Fruit fly (Drosophila melanogaster): ENCODE data around the gene Dad.

The Dad gene

DNA sequence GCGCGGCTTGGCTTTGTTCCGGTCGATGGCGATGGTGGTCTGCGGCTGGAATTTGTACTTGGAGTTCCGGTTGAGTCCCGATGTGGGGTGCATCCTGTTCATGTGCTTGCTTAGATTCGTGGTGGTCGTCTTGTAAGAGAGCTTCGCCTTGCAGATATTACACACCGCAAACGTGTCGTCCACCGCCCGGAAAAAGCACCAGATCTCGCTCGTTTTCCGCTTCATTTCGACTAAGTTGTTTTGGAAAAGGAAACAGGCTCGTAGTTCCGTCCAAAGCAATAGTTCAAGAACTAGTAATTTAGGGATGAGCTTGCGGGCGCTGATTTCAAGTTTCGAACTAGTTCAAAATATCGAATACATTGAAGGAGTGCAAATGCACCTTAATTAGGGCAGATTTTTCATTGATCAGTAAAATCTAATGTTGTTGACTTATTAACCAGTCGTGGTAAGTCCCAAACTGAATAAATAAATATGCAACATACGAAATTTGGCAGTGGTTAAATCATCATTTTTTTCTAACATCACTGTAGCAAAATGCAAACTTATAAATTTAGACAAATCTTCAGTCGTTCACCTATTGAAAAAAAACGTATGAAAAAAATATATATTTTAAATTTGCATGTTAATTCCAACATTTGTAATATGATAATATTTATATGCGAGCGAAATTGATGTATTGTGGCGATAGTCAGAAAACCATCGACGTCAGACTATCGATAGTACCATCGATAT, 10.8 kb upstream of the Dad start, which contains the start of the genes bdwf and Patr-1 (continued):
- TF ChIP-seq Nf-YB (GFP tag; optimal IDR thresholded peaks at IDR 0.05) (no peak), tgo (GFP tag; IDR thresholded peaks at IDR 0.05) (no peak), Sry-β (GFP tag; optimal IDR thresholded peaks at IDR 0.05) (peak; percentile 33), tx (GFP tag; optimal IDR thresholded peaks at IDR 0.05) (no peak), Eip74EF (GFP tag; optimal IDR thresholded peaks at IDR 0.05) (no peak), Atf6 (GFP tag; IDR thresholded peaks at IDR 0.05) (no peak), vnd (GFP tag; IDR thresholded peaks at IDR 0.05; ENCODE audit: partially characterized antibody) (peak; percentile 93), repo (GFP tag; optimal IDR thresholded peaks at IDR 0.05) (no peak), CG18764 (GFP tag; optimal IDR thresholded peaks at IDR 0.05) (peak; percentile 30), ac (GFP tag; optimal IDR thresholded peaks at IDR 0.05) (no peak), slou (GFP tag; optimal IDR thresholded peaks at IDR 0.05) (peak; percentile 16), rib (GFP tag; IDR thresholded peaks at IDR 0.05) (no peak), tio (GFP tag; optimal IDR thresholded peaks at IDR 0.05) (no peak), NC2α (GFP tag; optimal IDR thresholded peaks at IDR 0.05) (no peak), CG13123 (GFP tag; optimal IDR thresholded peaks at IDR 0.05) (no peak), CG3281 (GFP tag; optimal IDR thresholded peaks at IDR 0.05) (peak; percentile 21), inv (GFP tag; IDR thresholded peaks at IDR 0.05; ENCODE audit: partially characterized antibody) (peak; percentile 92), CG6254 (GFP tag; optimal IDR thresholded peaks at IDR 0.05) (no peak), CG11456 (GFP tag; IDR thresholded peaks at IDR 0.05) (0 out of 3 replicates have a peak, but pooled peaks have one; percentile 36), Dll (GFP tag; IDR thresholded peaks at IDR 0.05; ENCODE audit: partially characterized antibody) (peak; percentile 92), HHEX (GFP tag; optimal IDR thresholded peaks at IDR 0.05) (no peak), Opbp (GFP tag; IDR thresholded peaks at IDR 0.05; ENCODE audit: partially characterized antibody) (peak; percentile 89), da (GFP tag; optimal IDR thresholded peaks at IDR 0.05) (no peak), B-H2 (GFP tag; optimal IDR thresholded peaks at IDR 0.05) (no peak), pros (GFP tag; optimal IDR thresholded peaks at IDR 0.05) (no peak), gce (GFP tag; IDR thresholded peaks at IDR 0.05) (no peak), HmgZ (tag; optimal IDR thresholded peaks at IDR 0.05) (no peak), CG17361 (GFP tag; IDR thresholded peaks at IDR 0.05) (peak; percentile 68), ab (GFP tag; optimal IDR thresholded peaks at IDR 0.05) (no peak), CG9817 (tag; optimal IDR thresholded peaks at IDR 0.05) (peak; percentile 4), Kr (GFP tag; optimal IDR thresholded peaks at IDR 0.05) (no peak), h (optimal IDR thresholded peaks at IDR 0.05) (no peak), CG13624 (GFP tag; optimal IDR thresholded peaks at IDR 0.05) (no peak), nerfin-1 (tag; optimal IDR thresholded peaks at IDR 0.05) (peak; percentile 9), CG12391 (tag; optimal IDR thresholded peaks at IDR 0.05) (peak; percentile 63), Nf-YA (GFP tag; IDR thresholded peaks at IDR 0.05) (no peak), nom (GFP tag; optimal IDR thresholded peaks at IDR 0.05) (no peak), en (GFP tag; optimal IDR thresholded peaks at IDR 0.05) (no peak), CG13894 (tag; optimal IDR thresholded peaks at IDR 0.05) (no peak), ftz-f1 (GFP tag; optimal IDR thresholded peaks at IDR 0.05) (no peak), hb (GFP tag; IDR thresholded peaks at IDR 0.05; ENCODE audit: partially characterized antibody) (peak; percentile 94), CG7786 (GFP tag; optimal IDR thresholded peaks at IDR 0.05) (no peak), CG9437 (GFP tag; optimal IDR thresholded peaks at IDR 0.05) (peak; percentile 47), CG8944 (GFP tag; optimal IDR thresholded peaks at IDR 0.05) (peak; percentile 29), Oaz (GFP tag; IDR thresholded peaks at IDR 0.05) (no peak), knrl (GFP tag; IDR thresholded peaks at IDR 0.05; ENCODE audit: partially characterized antibody) (peak; percentile 94), Dek (tag; optimal IDR thresholded peaks at IDR 0.05) (peak; percentile 36), hbn (GFP tag; IDR thresholded peaks at IDR 0.05; ENCODE audit: partially characterized antibody) (peak; percentile 84), CG16813 (GFP tag; IDR thresholded peaks at IDR 0.05; ENCODE audit: partially characterized antibody) (peak; percentile 93)

Data from whole organism, embryonic.